Worm (Caenorhabditis elegans): ENCODE data around the gene ttbk-5.
A peak's percentile ranks its signal among the peaks of the same experiment; 100 is the strongest.

ttbk-5 gene

ce11 chrIV:10075899-10076298, 14.6 kb upstream of the ttbk-5 start, which contains the start of gene W01B6.5:
W01B6.5 (plus strand) TSS chrIV:10076199.
- TF ChIP-seq isw-1 (GFP tag; IDR thresholded peaks at IDR 0.05) (no peak), sptf-1 (tag; optimal IDR thresholded peaks at IDR 0.05) (no peak), efl-1 (optimal IDR thresholded peaks at IDR 0.05) (no peak), efl-1 (GFP tag; optimal IDR thresholded peaks at IDR 0.05 in 1 of 2) (peak in 1 of 2 experiments; percentile 40)

- TF ChIP-seq aha-1 (tag; optimal IDR thresholded peaks at IDR 0.05) (no peak), nhr-71 (tag; optimal IDR thresholded peaks at IDR 0.05) (no peak), unc-62 (GFP tag; optimal IDR thresholded peaks at IDR 0.05) (no peak), C34B4.2 (tag; optimal IDR thresholded peaks at IDR 0.05) (no peak), zip-4 (GFP tag; optimal IDR thresholded peaks at IDR 0.05) (no peak), ztf-4 (tag; optimal IDR thresholded peaks at IDR 0.05) (no peak), nhr-77 (tag; optimal IDR thresholded peaks at IDR 0.05) (no peak), unc-86 (tag; optimal IDR thresholded peaks at IDR 0.05) (no peak), sup-37 (GFP tag; optimal IDR thresholded peaks at IDR 0.05) (no peak), fkh-4 (tag; optimal IDR thresholded peaks at IDR 0.05; ENCODE audit: borderline replicate concordance) (no peak), jun-1 (tag; optimal IDR thresholded peaks at IDR 0.05) (no peak), mab-9 (GFP tag; IDR thresholded peaks at IDR 0.05) (no peak), ama-1 (optimal IDR thresholded peaks at IDR 0.05) (no peak), lin-39 (tag; optimal IDR thresholded peaks at IDR 0.05) (no peak), nhr-20 (tag; optimal IDR thresholded peaks at IDR 0.05) (no peak), grh-1 (GFP tag; IDR thresholded peaks at IDR 0.05) (no peak), unc-130 (tag; optimal IDR thresholded peaks at IDR 0.05) (no peak), nhr-47 (tag; optimal IDR thresholded peaks at IDR 0.05) (no peak), nhr-85 (tag) (no peak)
These were observed 12.5 kb upstream of the ttbk-5 start for ce11 chrIV:10078003-10078402.

- TF ChIP-seq ceh-8 (GFP tag; optimal IDR thresholded peaks at IDR 0.05), result no peak
- TF ChIP-seq F16B12.6 (tag; optimal IDR thresholded peaks at IDR 0.05), result no peak
These were observed 9.6 kb upstream of the ttbk-5 start, which contains the start of gene W01B6.6 for ce11 chrIV:10080816-10081215. W01B6.6 (plus strand) TSS chrIV:10081116.

ce11 chrIV:10084323-10084959, 6.0 kb upstream of the ttbk-5 start, which contains the start of gene W01B6.8:
W01B6.8 (minus strand) TSS chrIV:10084373.
- TF ChIP-seq efl-1 (optimal IDR thresholded peaks at IDR 0.05), result no peak
- TF ChIP-seq efl-1 (GFP tag; optimal IDR thresholded peaks at IDR 0.05 in 1 of 2), result peak in 1 of 2 experiments; percentile 81
- TF ChIP-seq nhr-11 (tag; optimal IDR thresholded peaks at IDR 0.05), result no peak
- no peak for TF ChIP-seq C04F5.9 (tag; optimal IDR thresholded peaks at IDR 0.05)
- no peak for TF ChIP-seq zag-1 (tag; optimal IDR thresholded peaks at IDR 0.05)
- no peak for TF ChIP-seq hlh-17 (GFP tag; optimal IDR thresholded peaks at IDR 0.05; ENCODE audit: borderline replicate concordance)
- TF ChIP-seq elt-3 (tag; optimal IDR thresholded peaks at IDR 0.05), result no peak
- no peak for TF ChIP-seq skn-1 (tag; optimal IDR thresholded peaks at IDR 0.05)
- no peak for TF ChIP-seq lin-14 (GFP tag; optimal IDR thresholded peaks at IDR 0.05)
- TF ChIP-seq nhr-28 (tag; optimal IDR thresholded peaks at IDR 0.05), result no peak
- no peak for TF ChIP-seq zip-4 (GFP tag; optimal IDR thresholded peaks at IDR 0.05)
- no peak for TF ChIP-seq rnt-1 (tag; optimal IDR thresholded peaks at IDR 0.05)
- no peak for TF ChIP-seq mep-1 (tag; optimal IDR thresholded peaks at IDR 0.05)
- TF ChIP-seq lir-3 (tag; optimal IDR thresholded peaks at IDR 0.05; ENCODE audit: poor library complexity), result no peak
- no peak for TF ChIP-seq blmp-1 (tag; optimal IDR thresholded peaks at IDR 0.05)
- peak; percentile 83 for TF ChIP-seq ceh-8 (GFP tag; optimal IDR thresholded peaks at IDR 0.05)
- TF ChIP-seq lin-39 (tag; optimal IDR thresholded peaks at IDR 0.05), result no peak
